Worm (Caenorhabditis elegans) whole organism, L4 larva: ENCODE data around the gene pptr-2.

Experiments
- F10B5.3 ChIP-seq: sonication (generic microtip); optimal IDR thresholded peaks from 2 replicates; lab custom pipeline; 2016; ENCODE audit warnings: mild to moderate bottlenecking, missing genetic modification characterization, missing compliant biosample characterization
- F44E2.7 ChIP-seq: fragments of 200-800 bp; sonication (Bioruptor generic); IDR thresholded peaks from 2 replicates; pipeline ENCODE4 v2.1.2; 2022; ENCODE audit warnings: missing genetic modification characterization, missing compliant biosample characterization
- F49E8.2 ChIP-seq: sonication (generic microtip); optimal IDR thresholded peaks from 2 replicates; lab custom pipeline; 2016; ENCODE audit warnings: missing compliant biosample characterization, mild to moderate bottlenecking, missing genetic modification characterization, borderline replicate concordance
- T26A8.4 ChIP-seq: fragments of 200-800 bp; sonication (Bioruptor generic); IDR thresholded peaks from 2 replicates; pipeline ENCODE4 v1.3.6; 2022; ENCODE audit warnings: missing genetic modification characterization, missing compliant biosample characterization
- Y105C5A.15 ChIP-seq: fragments of 200-800 bp; sonication (Bioruptor generic); IDR thresholded peaks from 2 replicates; pipeline ENCODE4 v1.3.6; 2022; ENCODE audit warnings: missing genetic modification characterization, missing compliant biosample characterization
- Y5F2A.4 ChIP-seq: fragments of 200-800 bp; sonication (Bioruptor generic); optimal IDR thresholded peaks from 2 replicates; lab custom pipeline; 2018; ENCODE audit warnings: mild to moderate bottlenecking, missing genetic modification characterization, missing compliant biosample characterization
- Y75B8A.6 ChIP-seq: fragments of 200-800 bp; sonication (Bioruptor generic); IDR thresholded peaks from 2 replicates; pipeline ENCODE4 v1.3.6; 2022; ENCODE audit warnings: missing genetic modification reagents, missing genetic modification characterization, missing compliant biosample characterization
- aha-1 ChIP-seq: fragments of 150-350 bp; peaks from one replicate; lab custom pipeline; 2014; ENCODE audit warnings: missing biosample characterization, missing genetic modification characterization
- ama-1 ChIP-seq: fragments of 150-350 bp; optimal IDR thresholded peaks from 2 replicates; lab custom pipeline; 2014; ENCODE audit warnings: inconsistent platforms, mixed read lengths
- attf-4 ChIP-seq: sonication (generic microtip); optimal IDR thresholded peaks from 3 replicates; lab custom pipeline; 2017; ENCODE audit warnings: missing biosample characterization, missing genetic modification characterization
- ceh-28 ChIP-seq: fragments of 150-350 bp; optimal IDR thresholded peaks from 2 replicates; lab custom pipeline; 2014; ENCODE audit warnings: missing biosample characterization, missing genetic modification reagents, missing genetic modification characterization
- ceh-44 ChIP-seq: fragments of 200-800 bp; sonication (Bioruptor generic); IDR thresholded peaks from 2 replicates; pipeline ENCODE4 v1.3.6; 2022; ENCODE audit warnings: missing genetic modification reagents, missing genetic modification characterization, missing compliant biosample characterization
- ceh-62 ChIP-seq: sonication (generic microtip); optimal IDR thresholded peaks from 2 replicates; lab custom pipeline; 2017; ENCODE audit warnings: missing biosample characterization, missing genetic modification characterization
- cey-2 ChIP-seq: sonication (generic microtip); optimal IDR thresholded peaks from 3 replicates; lab custom pipeline; 2017; ENCODE audit warnings: missing genetic modification characterization, mild to moderate bottlenecking, missing compliant biosample characterization, antibody characterized with exemption, borderline replicate concordance; ENCODE audit not compliant: insufficient read depth
- daf-16 ChIP-seq, 3 experiments: sonication (generic microtip); optimal IDR thresholded peaks; 2 replicates each; lab custom pipeline; 2016 to 2017; ENCODE audit warnings: missing genetic modification characterization in 3 of 3, missing genetic modification reagents in 3 of 3, mild to moderate bottlenecking in 2 of 3, missing compliant biosample characterization in 2 of 3, missing biosample characterization in 1 of 3, moderate library complexity in 1 of 3
- dmd-6 ChIP-seq: fragments of 200-800 bp; sonication (Bioruptor generic); IDR thresholded peaks from 2 replicates; pipeline ENCODE4 v1.3.6; 2022; ENCODE audit warnings: missing genetic modification reagents, missing genetic modification characterization, missing compliant biosample characterization
- dmd-8 ChIP-seq: fragments of 200-800 bp; sonication (Bioruptor generic); IDR thresholded peaks from 2 replicates; pipeline ENCODE4 v1.3.6; 2022; ENCODE audit warnings: missing genetic modification characterization, missing compliant biosample characterization
- dmd-9 ChIP-seq: fragments of 200-800 bp; sonication (Bioruptor generic); IDR thresholded peaks from 2 replicates; pipeline ENCODE4 v1.3.6; 2022; ENCODE audit warnings: missing genetic modification reagents, missing genetic modification characterization, missing compliant biosample characterization
- dpl-1 ChIP-seq: fragments of 150-350 bp; optimal IDR thresholded peaks from 2 replicates; lab custom pipeline; 2014; ENCODE audit warnings: missing biosample characterization, missing genetic modification reagents, missing genetic modification characterization
- dve-1 ChIP-seq: sonication (generic microtip); optimal IDR thresholded peaks from 2 replicates; lab custom pipeline; 2017; ENCODE audit warnings: antibody characterized with exemption, mild to moderate bottlenecking, missing genetic modification characterization, missing compliant biosample characterization; ENCODE audit not compliant: insufficient read depth
- egl-43 ChIP-seq: fragments of 200-800 bp; sonication (Bioruptor generic); IDR thresholded peaks from 2 replicates; pipeline ENCODE4 v1.3.6; 2022; ENCODE audit warnings: missing genetic modification reagents, missing genetic modification characterization, missing compliant biosample characterization
- fos-1 ChIP-seq: fragments of 150-350 bp; optimal IDR thresholded peaks from 2 replicates; lab custom pipeline; 2014; ENCODE audit warnings: missing biosample characterization, missing genetic modification characterization
- hlh-11 ChIP-seq: fragments of 200-800 bp; sonication (Bioruptor generic); optimal IDR thresholded peaks from 2 replicates; lab custom pipeline; 2018; ENCODE audit warnings: mild to moderate bottlenecking, missing genetic modification characterization, missing compliant biosample characterization
- hlh-30 ChIP-seq: sonication (generic microtip); optimal IDR thresholded peaks from 2 replicates; lab custom pipeline; 2017; ENCODE audit warnings: antibody characterized with exemption, mild to moderate bottlenecking, missing genetic modification characterization, missing compliant biosample characterization; ENCODE audit not compliant: insufficient read depth
- hmg-1.1 ChIP-seq: fragments of 200-800 bp; sonication (Bioruptor generic); IDR thresholded peaks from 2 replicates; pipeline ENCODE4 v1.3.6; 2022; ENCODE audit warnings: missing genetic modification reagents, missing genetic modification characterization, missing compliant biosample characterization
- lin-38 ChIP-seq: fragments of 200-800 bp; sonication (Bioruptor generic); IDR thresholded peaks from 2 replicates; pipeline ENCODE4 v1.3.6; 2022; ENCODE audit warnings: missing genetic modification reagents, missing genetic modification characterization, missing compliant biosample characterization
- lir-3 ChIP-seq: sonication (generic microtip); optimal IDR thresholded peaks from 2 replicates; lab custom pipeline; 2016; ENCODE audit warnings: mild to moderate bottlenecking, missing genetic modification characterization, missing compliant biosample characterization
- lsy-2 ChIP-seq, 2 experiments: fragments of 150-350 bp in 1 of 2; sonication (generic microtip) in 1 of 2; optimal IDR thresholded peaks; 2 replicates each; lab custom pipeline; 2014 to 2017; ENCODE audit warnings: missing biosample characterization in 2 of 2, missing genetic modification characterization in 2 of 2
- madf-9 ChIP-seq: fragments of 200-800 bp; sonication (Bioruptor generic); conservative IDR thresholded peaks from 2 replicates; pipeline ENCODE4 v1.3.6; 2022; ENCODE audit warnings: missing genetic modification reagents, missing genetic modification characterization, missing compliant biosample characterization
- mep-1 ChIP-seq: fragments of 150-350 bp; sonication (generic microtip); optimal IDR thresholded peaks from 3 replicates; lab custom pipeline; 2014; ENCODE audit warnings: missing biosample characterization, missing genetic modification characterization
- mxl-2 ChIP-seq: fragments of 200-800 bp; sonication (Bioruptor generic); conservative IDR thresholded peaks from 2 replicates; pipeline ENCODE4 v1.3.6; 2022; ENCODE audit warnings: missing genetic modification reagents, missing genetic modification characterization, missing compliant biosample characterization
- nhr-10 ChIP-seq: fragments of 150-350 bp; optimal IDR thresholded peaks from 2 replicates; lab custom pipeline; 2014; ENCODE audit warnings: missing biosample characterization, missing genetic modification characterization
- nhr-102 ChIP-seq: sonication (generic microtip); optimal IDR thresholded peaks from 2 replicates; lab custom pipeline; 2016; ENCODE audit warnings: mild to moderate bottlenecking, missing genetic modification characterization, moderate library complexity, missing compliant biosample characterization
- nhr-48 ChIP-seq: sonication (generic microtip); optimal IDR thresholded peaks from 2 replicates; lab custom pipeline; 2016; ENCODE audit warnings: mild to moderate bottlenecking, missing genetic modification characterization, missing compliant biosample characterization
- nhr-6 ChIP-seq: fragments of 150-350 bp; optimal IDR thresholded peaks from 2 replicates; lab custom pipeline; 2014; ENCODE audit warnings: missing biosample characterization, missing genetic modification characterization
- nhr-77 ChIP-seq: fragments of 150-350 bp; optimal IDR thresholded peaks from 2 replicates; lab custom pipeline; 2014; ENCODE audit warnings: missing biosample characterization, missing genetic modification characterization
- saeg-2 ChIP-seq: fragments of 200-800 bp; sonication (Bioruptor generic); IDR thresholded peaks from 2 replicates; pipeline ENCODE4 v1.3.6; 2022; ENCODE audit warnings: missing genetic modification reagents, missing genetic modification characterization, missing compliant biosample characterization
- skn-1 ChIP-seq: fragments of 150-350 bp; optimal IDR thresholded peaks from 2 replicates; lab custom pipeline; 2014; ENCODE audit warnings: missing biosample characterization, missing genetic modification characterization
- spr-1 ChIP-seq: sonication (generic microtip); optimal IDR thresholded peaks from 2 replicates; lab custom pipeline; 2016; ENCODE audit warnings: mild to moderate bottlenecking, missing genetic modification characterization, missing compliant biosample characterization
- spr-3 ChIP-seq: fragments of 200-800 bp; sonication (Bioruptor generic); optimal IDR thresholded peaks from 2 replicates; lab custom pipeline; 2018; ENCODE audit warnings: mild to moderate bottlenecking, missing genetic modification characterization, missing compliant biosample characterization
- tag-97 ChIP-seq: fragments of 200-800 bp; sonication (Bioruptor generic); IDR thresholded peaks from 2 replicates; pipeline ENCODE4 v1.3.6; 2022; ENCODE audit warnings: missing genetic modification characterization, missing compliant biosample characterization
- tra-1 ChIP-seq: fragments of 200-800 bp; sonication (Bioruptor generic); IDR thresholded peaks from 2 replicates; pipeline ENCODE4 v1.3.6; 2022; ENCODE audit warnings: missing genetic modification reagents, missing genetic modification characterization, missing compliant biosample characterization
- unc-130 ChIP-seq: sonication (generic microtip); optimal IDR thresholded peaks from 2 replicates; lab custom pipeline; 2016; ENCODE audit warnings: missing genetic modification reagents, missing genetic modification characterization, missing compliant biosample characterization
- unc-39 ChIP-seq: sonication (generic microtip); optimal IDR thresholded peaks from 2 replicates; lab custom pipeline; 2017; ENCODE audit warnings: missing biosample characterization, missing genetic modification characterization
- unc-62 ChIP-seq, 3 experiments: fragments of 150-350 bp in 1 of 3; sonication (generic microtip); optimal IDR thresholded peaks in 2 of 3; peaks in 1 of 3; 1 replicate in 1 of 3; 2 replicates in 2 of 3; lab custom pipeline; 2014 to 2017; ENCODE audit warnings: missing biosample characterization in 3 of 3, missing genetic modification characterization in 3 of 3, missing genetic modification reagents in 3 of 3, missing genotype in 1 of 3
- zag-1 ChIP-seq: fragments of 150-350 bp; optimal IDR thresholded peaks from 2 replicates; lab custom pipeline; 2014; ENCODE audit warnings: missing biosample characterization, missing genetic modification characterization
- zfp-2 ChIP-seq: sonication (generic microtip); optimal IDR thresholded peaks from 2 replicates; lab custom pipeline; 2016; ENCODE audit warnings: mild to moderate bottlenecking, missing genetic modification characterization, missing compliant biosample characterization
- ztf-11 ChIP-seq: fragments of 150-350 bp; optimal IDR thresholded peaks from 2 replicates; lab custom pipeline; 2014; ENCODE audit warnings: missing biosample characterization, missing genetic modification characterization

Gene pptr-2

ce11 chrV:11073354-11073753 lies 38.6 kb upstream of the pptr-2 start:
- TF ChIP-seq mxl-2 (GFP tag; lab: Robert Waterston, UW): no peak
- TF ChIP-seq dmd-8 (GFP tag; lab: Robert Waterston, UW): no peak
- no peak for TF ChIP-seq tag-97 (GFP tag; lab: Robert Waterston, UW)
- TF ChIP-seq nhr-6 (tag; lab: Kevin White, UChicago): no peak
- no peak for TF ChIP-seq tra-1 (GFP tag; lab: Robert Waterston, UW)
- no peak for TF ChIP-seq hlh-30
- TF ChIP-seq F49E8.2 (tag; lab: Kevin White, UChicago): no peak
- no peak for TF ChIP-seq unc-39 (tag; lab: Kevin White, UChicago)
- TF ChIP-seq zfp-2 (tag; lab: Kevin White, UChicago): no peak
- no peak for TF ChIP-seq F44E2.7 (GFP tag; lab: Robert Waterston, UW)
- TF ChIP-seq nhr-10 (tag; lab: Kevin White, UChicago): no peak
- TF ChIP-seq unc-130 (GFP tag; lab: Kevin White, UChicago): no peak
- no peak for TF ChIP-seq mep-1 (tag; lab: Kevin White, UChicago)

- peak; percentile 22 for TF ChIP-seq fos-1
- TF ChIP-seq nhr-48 (tag; lab: Kevin White, UChicago): no peak
Measured at ce11 chrV:11071453-11071852, 36.7 kb upstream of the pptr-2 start.

- no peak for TF ChIP-seq madf-9
- no peak for TF ChIP-seq aha-1 (tag; lab: Kevin White, UChicago)
- TF ChIP-seq daf-16 (GFP tag; optimal IDR thresholded peaks at IDR 0.05; lab: Kevin White, UChicago): no peak
- TF ChIP-seq daf-16 (tag; optimal IDR thresholded peaks at IDR 0.05; lab: Kevin White, UChicago): peak; percentile 99
- no peak for TF ChIP-seq Y5F2A.4 (GFP tag; lab: Kevin White, UChicago)
- TF ChIP-seq hmg-1.1 (GFP tag; lab: Robert Waterston, UW): no peak
- TF ChIP-seq unc-130 (GFP tag; lab: Kevin White, UChicago): no peak
- TF ChIP-seq skn-1 (tag; lab: Kevin White, UChicago): no peak
- TF ChIP-seq dmd-9 (GFP tag; lab: Robert Waterston, UW): no peak
- peak; percentile 85 for TF ChIP-seq nhr-77 (tag; lab: Kevin White, UChicago)
- TF ChIP-seq hlh-11 (tag; lab: Kevin White, UChicago): peak; percentile 60
- TF ChIP-seq F10B5.3: no peak
- TF ChIP-seq T26A8.4 (GFP tag; lab: Robert Waterston, UW): no peak
- TF ChIP-seq dve-1: peak; percentile 68
- peak in 1 of 2 experiments; percentile 15 for TF ChIP-seq unc-62 (GFP tag; optimal IDR thresholded peaks at IDR 0.05 in 1 of 2; lab: Kevin White, UChicago)
- no peak for TF ChIP-seq unc-62 (tag; optimal IDR thresholded peaks at IDR 0.05; lab: Kevin White, UChicago)
- TF ChIP-seq dmd-6 (GFP tag; lab: Robert Waterston, UW): peak; percentile 71
- TF ChIP-seq spr-3 (GFP tag; lab: Kevin White, UChicago): no peak
- no peak for TF ChIP-seq ceh-28 (tag; lab: Kevin White, UChicago)
- TF ChIP-seq nhr-102: no peak
- peak; percentile 40 for TF ChIP-seq hlh-30
- TF ChIP-seq ztf-11 (tag; lab: Kevin White, UChicago): no peak
- no peak for TF ChIP-seq attf-4 (tag; lab: Kevin White, UChicago)
- TF ChIP-seq zag-1 (tag; lab: Kevin White, UChicago): no peak
- no peak for TF ChIP-seq lir-3 (tag; lab: Kevin White, UChicago)
- TF ChIP-seq saeg-2 (GFP tag; lab: Robert Waterston, UW): no peak
- TF ChIP-seq spr-1 (tag; lab: Kevin White, UChicago): no peak
- TF ChIP-seq Y105C5A.15 (GFP tag; lab: Robert Waterston, UW): no peak
- TF ChIP-seq dpl-1: no peak
- no peak for TF ChIP-seq fos-1
- TF ChIP-seq tag-97 (GFP tag; lab: Robert Waterston, UW): no peak
- no peak for TF ChIP-seq lin-38 (GFP tag; lab: Robert Waterston, UW)
- TF ChIP-seq cey-2: no peak
- no peak for TF ChIP-seq ama-1
- TF ChIP-seq lsy-2 (tag; optimal IDR thresholded peaks at IDR 0.05; lab: Kevin White, UChicago): peak in 1 of 2 experiments; percentile 27
- TF ChIP-seq egl-43 (GFP tag; lab: Robert Waterston, UW): no peak
- TF ChIP-seq ceh-62 (tag; lab: Kevin White, UChicago): no peak
- TF ChIP-seq Y75B8A.6 (GFP tag; lab: Robert Waterston, UW): no peak
- TF ChIP-seq ceh-44 (GFP tag; lab: Robert Waterston, UW): no peak
Measured at ce11 chrV:11070388-11070787, 35.7 kb upstream of the pptr-2 start.
